Fruit fly (Drosophila melanogaster) whole organism, prepupa: ENCODE measurements around the gene CG7183.

ENCODE experiments used
- Blimp-1 ChIP-seq: fragments of 200-800 bp; sonication (Bioruptor generic); optimal IDR thresholded peaks from 3 replicates; lab custom pipeline; 2017; ENCODE audit warnings: missing biosample characterization, missing genetic modification characterization, mild to moderate bottlenecking, moderate library complexity, missing genetic modification reagents
- CG10631 ChIP-seq: fragments of 200-800 bp; sonication (Bioruptor generic); optimal IDR thresholded peaks from 2 replicates; lab custom pipeline; 2016; ENCODE audit warnings: missing biosample characterization, missing genetic modification characterization
- CG10669 ChIP-seq: fragments of 200-800 bp; sonication (Bioruptor generic); optimal IDR thresholded peaks from 3 replicates; lab custom pipeline; 2018; ENCODE audit warnings: missing biosample characterization, mild to moderate bottlenecking, missing genetic modification characterization, moderate library complexity
- CG11294 ChIP-seq: fragments of 200-800 bp; sonication (Bioruptor generic); IDR thresholded peaks from 2 replicates; pipeline ENCODE4 v1.3.6; 2022; ENCODE audit warnings: missing biosample characterization, missing genetic modification characterization
- CG11902 ChIP-seq: fragments of 200-800 bp; sonication (Bioruptor generic); optimal IDR thresholded peaks from 3 replicates; lab custom pipeline; 2016; ENCODE audit warnings: missing biosample characterization, missing genetic modification characterization
- CG15336 ChIP-seq: fragments of 200-800 bp; sonication (Bioruptor generic); IDR thresholded peaks from 2 replicates; pipeline ENCODE4 v1.3.6; 2022; ENCODE audit warnings: missing biosample characterization, missing genetic modification characterization
- CG1621 ChIP-seq: fragments of 200-800 bp; sonication (Bioruptor generic); optimal IDR thresholded peaks from 3 replicates; lab custom pipeline; 2018; ENCODE audit warnings: missing biosample characterization, mild to moderate bottlenecking, missing genetic modification characterization
- CG16779 ChIP-seq: fragments of 200-800 bp; sonication (Bioruptor generic); optimal IDR thresholded peaks from 3 replicates; lab custom pipeline; 2017; ENCODE audit warnings: missing biosample characterization, mild to moderate bottlenecking, missing genetic modification characterization
- CG3032 ChIP-seq: fragments of 200-800 bp; optimal IDR thresholded peaks from 2 replicates; lab custom pipeline; 2019; ENCODE audit warnings: missing biosample characterization, mild to moderate bottlenecking, missing genetic modification characterization, moderate library complexity
- CG31627 ChIP-seq: fragments of 200-800 bp; sonication (Bioruptor generic); optimal IDR thresholded peaks from 3 replicates; lab custom pipeline; 2016; ENCODE audit warnings: missing biosample characterization, missing genetic modification characterization
- CG34406 ChIP-seq: fragments of 200-800 bp; sonication (Bioruptor generic); optimal IDR thresholded peaks from 3 replicates; lab custom pipeline; 2016; ENCODE audit warnings: missing biosample characterization, missing genetic modification characterization
- CG3919 ChIP-seq: fragments of 200-800 bp; sonication (Bioruptor generic); optimal IDR thresholded peaks from 3 replicates; lab custom pipeline; 2016; ENCODE audit warnings: missing biosample characterization, missing genetic modification characterization
- CG4318 ChIP-seq: fragments of 200-800 bp; sonication (Bioruptor generic); optimal IDR thresholded peaks from 3 replicates; lab custom pipeline; 2017; ENCODE audit warnings: missing biosample characterization, mild to moderate bottlenecking, missing genetic modification characterization
- CG6163 ChIP-seq: fragments of 200-800 bp; sonication (Bioruptor generic); IDR thresholded peaks from 3 replicates; pipeline ENCODE4 v1.3.6; 2022; ENCODE audit warnings: missing biosample characterization, missing genetic modification characterization
- CG6792 ChIP-seq: fragments of 200-800 bp; sonication (Bioruptor generic); optimal IDR thresholded peaks from 3 replicates; lab custom pipeline; 2016; ENCODE audit warnings: missing biosample characterization, missing genetic modification characterization
- CG6808 ChIP-seq: fragments of 200-800 bp; sonication (Bioruptor generic); optimal IDR thresholded peaks from 3 replicates; lab custom pipeline; 2017; ENCODE audit warnings: missing biosample characterization, missing genetic modification characterization, mild to moderate bottlenecking, moderate library complexity, missing genetic modification reagents
- CG6854 ChIP-seq: fragments of 200-800 bp; sonication (Bioruptor generic); optimal IDR thresholded peaks from 2 replicates; lab custom pipeline; 2017; ENCODE audit warnings: missing biosample characterization, mild to moderate bottlenecking, missing genetic modification characterization
- CG7368 ChIP-seq: fragments of 200-800 bp; sonication (Bioruptor generic); optimal IDR thresholded peaks from 3 replicates; lab custom pipeline; 2016; ENCODE audit warnings: missing biosample characterization, missing genetic modification characterization
- CG8119 ChIP-seq: fragments of 200-800 bp; sonication (Bioruptor generic); IDR thresholded peaks from 3 replicates; pipeline ENCODE4 v1.3.6; 2022; ENCODE audit warnings: missing biosample characterization, missing genetic modification characterization
- CG8319 ChIP-seq: fragments of 200-800 bp; sonication (Bioruptor generic); optimal IDR thresholded peaks from 3 replicates; lab custom pipeline; 2016; ENCODE audit warnings: missing biosample characterization, missing genetic modification characterization
- CG8632 ChIP-seq: fragments of 200-800 bp; sonication (Bioruptor generic); optimal IDR thresholded peaks from 3 replicates; lab custom pipeline; 2016; ENCODE audit warnings: missing biosample characterization, missing genetic modification characterization
- CG9139 ChIP-seq: fragments of 200-800 bp; sonication (Bioruptor generic); optimal IDR thresholded peaks from 3 replicates; lab custom pipeline; 2017; ENCODE audit warnings: missing biosample characterization, mild to moderate bottlenecking, missing genetic modification characterization
- Eip75B ChIP-seq: fragments of 200-800 bp; sonication (Bioruptor generic); optimal IDR thresholded peaks from 3 replicates; lab custom pipeline; 2016; ENCODE audit warnings: missing biosample characterization, missing genetic modification characterization
- Eip78C ChIP-seq: fragments of 200-800 bp; sonication (Bioruptor generic); peaks from one replicate; lab custom pipeline; 2016; ENCODE audit warnings: missing biosample characterization, missing genetic modification characterization
- Eip93F ChIP-seq: fragments of 200-800 bp; sonication (Bioruptor generic); optimal IDR thresholded peaks from 2 replicates; lab custom pipeline; 2016; ENCODE audit warnings: missing biosample characterization, mild to moderate bottlenecking, missing genetic modification characterization
- Ets96B ChIP-seq: fragments of 200-800 bp; optimal IDR thresholded peaks from 2 replicates; lab custom pipeline; 2019; ENCODE audit warnings: missing biosample characterization, mild to moderate bottlenecking, missing genetic modification characterization, moderate library complexity
- Gug ChIP-seq: fragments of 200-800 bp; sonication (Bioruptor generic); IDR thresholded peaks from 2 replicates; pipeline ENCODE4 v1.3.6; 2022; ENCODE audit warnings: missing biosample characterization, missing genetic modification characterization
- Hr38 ChIP-seq: sonication (Bioruptor generic); optimal IDR thresholded peaks from 2 replicates; lab custom pipeline; 2016; ENCODE audit warnings: missing biosample characterization, missing genetic modification characterization
- Hr39 ChIP-seq: fragments of 200-800 bp; sonication (Bioruptor generic); optimal IDR thresholded peaks from 2 replicates; lab custom pipeline; 2016; ENCODE audit warnings: missing biosample characterization, missing genetic modification characterization
- Hr4 ChIP-seq: fragments of 200-800 bp; sonication (Bioruptor generic); optimal IDR thresholded peaks from 3 replicates; lab custom pipeline; 2016; ENCODE audit warnings: missing biosample characterization, missing genetic modification characterization
- Lpt ChIP-seq: fragments of 200-800 bp; sonication (Bioruptor generic); optimal IDR thresholded peaks from 3 replicates; lab custom pipeline; 2016; ENCODE audit warnings: missing biosample characterization, missing genetic modification characterization
- OdsH ChIP-seq: fragments of 200-800 bp; sonication (Bioruptor generic); optimal IDR thresholded peaks from 3 replicates; lab custom pipeline; 2016; ENCODE audit warnings: missing biosample characterization, missing genetic modification characterization
- Sox14 ChIP-seq: fragments of 200-800 bp; sonication (Bioruptor generic); optimal IDR thresholded peaks from 3 replicates; lab custom pipeline; 2016; ENCODE audit warnings: missing biosample characterization, missing genetic modification characterization
- Sox15 ChIP-seq: fragments of 200-800 bp; sonication (Bioruptor generic); optimal IDR thresholded peaks from 3 replicates; lab custom pipeline; 2016; ENCODE audit warnings: missing biosample characterization, missing genetic modification characterization
- acj6 ChIP-seq: fragments of 200-800 bp; sonication (Bioruptor generic); optimal IDR thresholded peaks from 3 replicates; lab custom pipeline; 2016; ENCODE audit warnings: missing biosample characterization, missing genetic modification characterization
- cyc ChIP-seq: fragments of 200-800 bp; sonication (Bioruptor generic); optimal IDR thresholded peaks from 3 replicates; lab custom pipeline; 2016; ENCODE audit warnings: missing biosample characterization, missing genetic modification characterization
- dac ChIP-seq: fragments of 200-800 bp; sonication (Bioruptor generic); optimal IDR thresholded peaks from 2 replicates; lab custom pipeline; 2017; ENCODE audit warnings: missing biosample characterization, mild to moderate bottlenecking, missing genetic modification characterization
- eg ChIP-seq: fragments of 200-800 bp; sonication (Bioruptor generic); IDR thresholded peaks from 3 replicates; pipeline ENCODE4 v1.3.6; 2022; ENCODE audit warnings: missing biosample characterization, missing genetic modification characterization
- esn ChIP-seq: fragments of 200-800 bp; sonication (Bioruptor generic); optimal IDR thresholded peaks from 2 replicates; lab custom pipeline; 2016; ENCODE audit warnings: missing biosample characterization, mild to moderate bottlenecking, missing genetic modification characterization, moderate library complexity
- fd59A ChIP-seq: fragments of 200-800 bp; sonication (Bioruptor generic); optimal IDR thresholded peaks from 2 replicates; lab custom pipeline; 2017; ENCODE audit warnings: missing biosample characterization, mild to moderate bottlenecking, missing genetic modification characterization, missing genetic modification reagents
- fd85E ChIP-seq: fragments of 200-800 bp; sonication (Bioruptor generic); optimal IDR thresholded peaks from 3 replicates; lab custom pipeline; 2016; ENCODE audit warnings: missing biosample characterization, missing genetic modification characterization
- fkh ChIP-seq: fragments of 200-800 bp; sonication (Bioruptor generic); optimal IDR thresholded peaks from 3 replicates; lab custom pipeline; 2017; ENCODE audit warnings: missing biosample characterization, mild to moderate bottlenecking, missing genetic modification characterization, moderate library complexity
- lz ChIP-seq: fragments of 200-800 bp; sonication (Bioruptor generic); optimal IDR thresholded peaks from 3 replicates; lab custom pipeline; 2016; ENCODE audit warnings: missing biosample characterization, missing genetic modification characterization
- net ChIP-seq: fragments of 200-800 bp; sonication (Bioruptor generic); optimal IDR thresholded peaks from 3 replicates; lab custom pipeline; 2016; ENCODE audit warnings: missing biosample characterization, missing genetic modification characterization
- pdm3 ChIP-seq: fragments of 200-800 bp; sonication (Bioruptor generic); optimal IDR thresholded peaks from 3 replicates; lab custom pipeline; 2016; ENCODE audit warnings: missing biosample characterization, missing genetic modification characterization
- salr ChIP-seq, 2 experiments: fragments of 200-800 bp; sonication (Bioruptor generic); optimal IDR thresholded peaks; 3 replicates each; lab custom pipeline; 2016 to 2018; ENCODE audit warnings: missing biosample characterization in 2 of 2, missing genetic modification characterization in 2 of 2, mild to moderate bottlenecking in 1 of 2
- spab ChIP-seq: fragments of 200-800 bp; sonication (Bioruptor generic); optimal IDR thresholded peaks from 2 replicates; lab custom pipeline; 2017; ENCODE audit warnings: missing biosample characterization, mild to moderate bottlenecking, missing genetic modification characterization, missing genetic modification reagents
- ss ChIP-seq, 2 experiments: fragments of 200-800 bp; sonication (Bioruptor generic); optimal IDR thresholded peaks; 2 replicates in 1 of 2; 3 replicates in 1 of 2; lab custom pipeline; 2017 to 2018; ENCODE audit warnings: mild to moderate bottlenecking in 2 of 2, missing biosample characterization in 2 of 2, missing genetic modification characterization in 2 of 2, moderate library complexity in 1 of 2
- topi ChIP-seq: fragments of 200-800 bp; sonication (Bioruptor generic); optimal IDR thresholded peaks from 3 replicates; lab custom pipeline; 2016; ENCODE audit warnings: missing biosample characterization, missing genetic modification characterization
- vri ChIP-seq: fragments of 200-800 bp; sonication (Bioruptor generic); optimal IDR thresholded peaks from 3 replicates; lab custom pipeline; 2016; ENCODE audit warnings: missing biosample characterization, mild to moderate bottlenecking, missing genetic modification characterization

Gene CG7183

DNA sequence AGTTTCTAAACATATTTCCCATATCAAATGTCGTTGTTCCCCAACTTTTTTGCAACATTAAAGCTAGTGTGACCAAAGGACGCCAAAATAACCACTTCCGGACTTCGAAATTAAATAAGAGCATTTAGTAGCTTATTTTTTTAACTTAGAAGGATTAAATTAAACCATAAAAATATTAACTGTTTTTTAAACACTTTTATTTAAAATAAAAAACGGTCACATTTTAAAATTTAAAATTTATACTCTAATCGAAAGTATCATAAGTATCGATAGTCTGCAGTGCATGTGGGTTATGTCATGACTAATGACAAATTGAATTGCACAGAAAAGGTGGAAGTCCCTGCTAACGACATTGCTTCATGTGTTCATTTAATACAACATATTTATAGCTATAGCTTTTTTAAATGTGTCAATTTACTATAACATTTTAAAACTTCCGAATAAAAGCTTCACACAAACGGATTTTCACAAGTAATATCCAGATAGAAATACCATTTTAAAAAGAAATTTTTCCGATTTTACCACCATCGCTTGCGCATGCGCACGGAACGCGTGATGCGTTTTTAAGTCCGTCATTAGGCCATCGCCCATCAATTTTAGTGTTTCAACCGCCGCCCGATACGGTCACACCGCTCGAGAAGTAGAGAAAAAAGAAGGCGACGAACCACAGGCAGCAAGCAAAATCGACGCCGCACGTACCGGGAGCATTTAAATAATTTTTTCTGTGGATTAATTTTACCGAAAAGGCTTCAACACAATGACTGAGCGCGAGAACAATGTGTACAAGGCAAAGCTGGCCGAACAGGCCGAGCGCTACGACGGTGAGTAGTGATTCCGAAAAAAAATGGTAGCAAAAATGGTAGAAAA, 21.8 kb upstream of the CG7183 start, which contains the start of the genes CG7156 and 14-3-3epsilon:
TSS of gene CG7156 (minus strand) at position 71 of the 867 bp plus-strand sequence.
TSS of gene 14-3-3epsilon (plus strand) at position 443 of the 867 bp plus-strand sequence.
- TF ChIP-seq OdsH (GFP tag; lab: Kevin White, UChicago) (no peak), fd85E (GFP tag; lab: Kevin White, UChicago) (no peak), CG3032 (tag; lab: Kevin White, UChicago) (no peak), fkh (GFP tag; lab: Kevin White, UChicago) (no peak), CG6854 (GFP tag; lab: Kevin White, UChicago) (peak; percentile 65), Hr4 (GFP tag; lab: Kevin White, UChicago) (no peak), Eip78C (GFP tag; lab: Kevin White, UChicago) (peak; percentile 77), Sox14 (GFP tag; lab: Kevin White, UChicago) (no peak), topi (peak; percentile 20), ss (GFP tag; optimal IDR thresholded peaks at IDR 0.05; lab: Kevin White, UChicago) (peak; percentile 42 to 52), pdm3 (no peak), CG15336 (GFP tag; lab: Robert Waterston, UW) (peak; percentile 16; the same call in 1 of the 2 replicates), CG9139 (GFP tag; lab: Kevin White, UChicago) (peak; percentile 56), Eip93F (GFP tag; lab: Kevin White, UChicago) (no peak), Lpt (no peak), CG7368 (no peak), lz (GFP tag; lab: Kevin White, UChicago) (peak; percentile 30), CG6163 (0 out of 3 replicates have a peak, but pooled peaks have one; percentile 31), CG3919 (peak; percentile 32), Gug (GFP tag; lab: Robert Waterston, UW) (no peak), eg (GFP tag; lab: Robert Waterston, UW) (0 out of 3 replicates have a peak, but pooled peaks have one; percentile 49), vri (GFP tag; lab: Kevin White, UChicago) (no peak), dac (GFP tag; lab: Kevin White, UChicago) (no peak), CG8632 (GFP tag; lab: Kevin White, UChicago) (peak; percentile 18), CG4318 (GFP tag; lab: Kevin White, UChicago) (no peak), CG11902 (GFP tag; lab: Kevin White, UChicago) (no peak), Blimp-1 (GFP tag; lab: Kevin White, UChicago) (peak; percentile 10), CG6808 (peak; percentile 44), CG10631 (peak; percentile 5), CG34406 (no peak), CG11294 (GFP tag; lab: Robert Waterston, UW) (no peak), Hr38 (no peak), CG6792 (GFP tag; lab: Kevin White, UChicago) (peak; percentile 17), CG10669 (GFP tag; lab: Kevin White, UChicago) (no peak), spab (GFP tag; lab: Kevin White, UChicago) (no peak), Eip75B (GFP tag; lab: Kevin White, UChicago) (peak; percentile 23), Hr39 (GFP tag; lab: Kevin White, UChicago) (no peak), Sox15 (GFP tag; lab: Kevin White, UChicago) (no peak), cyc (peak; percentile 3), acj6 (GFP tag; lab: Kevin White, UChicago) (peak; percentile 6), salr (GFP tag; optimal IDR thresholded peaks at IDR 0.05; lab: Kevin White, UChicago) (no peak), esn (peak; percentile 64), CG1621 (tag; lab: Kevin White, UChicago) (no peak), CG8319 (GFP tag; lab: Kevin White, UChicago) (no peak), CG16779 (tag; lab: Kevin White, UChicago) (peak; percentile 25), net (GFP tag; lab: Kevin White, UChicago) (no peak), Ets96B (tag; lab: Kevin White, UChicago) (no peak), CG8119 (GFP tag; lab: Robert Waterston, UW) (peak; percentile 19; the same call in 1 of the 3 replicates), fd59A (GFP tag; lab: Kevin White, UChicago) (no peak), CG31627 (GFP tag; lab: Kevin White, UChicago) (peak; percentile 0)
